Fruit fly (Drosophila melanogaster) whole organism, wandering third instar larva: Measurements from ENCODE around the gene CG14313.

Experiments
- CG9705 ChIP-seq: fragments of 200-800 bp; sonication (Bioruptor generic); optimal IDR thresholded peaks from 2 replicates; lab custom pipeline; 2018; ENCODE audit warnings: missing biosample characterization, mild to moderate bottlenecking, missing genetic modification characterization
- Dfd ChIP-seq: fragments of >200 bp; optimal IDR thresholded peaks from 2 replicates; lab custom pipeline; 2017; ENCODE audit warnings: missing biosample characterization, missing genetic modification characterization
- GATAd ChIP-seq: sonication (Bioruptor generic); optimal IDR thresholded peaks from 2 replicates; lab custom pipeline; 2016; ENCODE audit warnings: missing biosample characterization, missing genetic modification characterization
- Hnf4 ChIP-seq: fragments of 200-800 bp; sonication (Bioruptor generic); optimal IDR thresholded peaks from 2 replicates; lab custom pipeline; 2016; ENCODE audit warnings: missing biosample characterization, mild to moderate bottlenecking, missing genetic modification characterization
- Myc ChIP-seq: fragments of >200 bp; optimal IDR thresholded peaks from 2 replicates; lab custom pipeline; 2017
- psq ChIP-seq: fragments of 200-800 bp; sonication (Bioruptor generic); optimal IDR thresholded peaks from 3 replicates; lab custom pipeline; 2017; ENCODE audit warnings: missing biosample characterization, mild to moderate bottlenecking, missing genetic modification characterization, moderate library complexity

DNA sequence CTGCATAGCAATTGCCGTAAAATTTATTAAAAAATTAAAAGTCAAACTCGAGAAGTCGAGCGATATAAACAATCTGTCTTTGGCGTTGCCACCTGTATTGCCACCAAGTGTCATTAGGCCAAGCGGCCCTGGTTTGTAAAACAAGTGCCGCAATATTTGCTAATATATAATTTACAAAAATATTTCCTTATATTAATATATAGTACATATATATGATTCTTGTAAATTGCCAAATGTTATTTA, 24.7 kb downstream of the CG14313 start, which contains the start of the genes CG7215 and Prx5:
- TF ChIP-seq Myc (lab: Kevin White, UChicago) = no peak
- TF ChIP-seq Hnf4 (GFP tag; lab: Kevin White, UChicago) = no peak
- TF ChIP-seq Dfd (GFP tag; lab: Kevin White, UChicago) = no peak
- no peak for TF ChIP-seq GATAd (GFP tag; lab: Kevin White, UChicago)
- no peak for TF ChIP-seq CG9705 (GFP tag; lab: Kevin White, UChicago)
- no peak for TF ChIP-seq psq (GFP tag; lab: Kevin White, UChicago)
